Worm (Caenorhabditis elegans) whole organism, L4 larva: ENCODE data around the gene lgc-4.

Source experiments
- F10B5.3 ChIP-seq: sonication (generic microtip); optimal IDR thresholded peaks from 2 replicates; lab custom pipeline; 2016; ENCODE audit warnings: mild to moderate bottlenecking, missing genetic modification characterization, missing compliant biosample characterization
- F26F4.8 ChIP-seq: fragments of 200-800 bp; sonication (Bioruptor generic); conservative IDR thresholded peaks from 2 replicates; pipeline ENCODE4 v1.3.6; 2022; ENCODE audit warnings: missing genetic modification characterization, missing compliant biosample characterization
- F37D6.2 ChIP-seq: sonication (generic microtip); optimal IDR thresholded peaks from 2 replicates; lab custom pipeline; 2016; ENCODE audit warnings: mild to moderate bottlenecking, missing genetic modification characterization, missing compliant biosample characterization
- Y48G9A.11 ChIP-seq: fragments of 200-800 bp; sonication (Bioruptor generic); IDR thresholded peaks from 2 replicates; pipeline ENCODE4 v1.3.6; 2022; ENCODE audit warnings: missing genetic modification reagents, missing genetic modification characterization, missing compliant biosample characterization
- ZK337.2 ChIP-seq: fragments of 200-800 bp; sonication (Bioruptor generic); IDR thresholded peaks from 2 replicates; pipeline ENCODE4 v1.3.6; 2022; ENCODE audit warnings: missing genetic modification reagents, missing genetic modification characterization, missing compliant biosample characterization
- aha-1 ChIP-seq: fragments of 150-350 bp; peaks from one replicate; lab custom pipeline; 2014; ENCODE audit warnings: missing biosample characterization, missing genetic modification characterization
- arid-1 ChIP-seq: fragments of 200-800 bp; sonication (Bioruptor generic); conservative IDR thresholded peaks from 2 replicates; pipeline ENCODE4 v1.3.6; 2022; ENCODE audit warnings: missing genetic modification reagents, missing genetic modification characterization, missing compliant biosample characterization
- attf-4 ChIP-seq: sonication (generic microtip); optimal IDR thresholded peaks from 3 replicates; lab custom pipeline; 2017; ENCODE audit warnings: missing biosample characterization, missing genetic modification characterization
- ceh-32 ChIP-seq: sonication (generic microtip); optimal IDR thresholded peaks from 2 replicates; lab custom pipeline; 2016; ENCODE audit warnings: mild to moderate bottlenecking, missing genetic modification characterization, missing compliant biosample characterization; ENCODE audit not compliant: poor library complexity
- ceh-62 ChIP-seq: sonication (generic microtip); optimal IDR thresholded peaks from 2 replicates; lab custom pipeline; 2017; ENCODE audit warnings: missing biosample characterization, missing genetic modification characterization
- daf-12 ChIP-seq: fragments of 150-350 bp; optimal IDR thresholded peaks from 2 replicates; lab custom pipeline; 2014; ENCODE audit warnings: missing biosample characterization, missing genetic modification reagents, missing genetic modification characterization
- daf-19 ChIP-seq: fragments of 200-800 bp; sonication (Bioruptor generic); conservative IDR thresholded peaks from 2 replicates; pipeline ENCODE4 v1.3.6; 2022; ENCODE audit warnings: missing genetic modification characterization, missing compliant biosample characterization
- daf-8 ChIP-seq: fragments of 200-800 bp; sonication (Bioruptor generic); IDR thresholded peaks from 2 replicates; pipeline ENCODE4 v1.3.6; 2022; ENCODE audit warnings: missing genetic modification characterization, missing compliant biosample characterization
- dmd-6 ChIP-seq: fragments of 200-800 bp; sonication (Bioruptor generic); IDR thresholded peaks from 2 replicates; pipeline ENCODE4 v1.3.6; 2022; ENCODE audit warnings: missing genetic modification reagents, missing genetic modification characterization, missing compliant biosample characterization
- dmd-9 ChIP-seq: fragments of 200-800 bp; sonication (Bioruptor generic); IDR thresholded peaks from 2 replicates; pipeline ENCODE4 v1.3.6; 2022; ENCODE audit warnings: missing genetic modification reagents, missing genetic modification characterization, missing compliant biosample characterization
- dpl-1 ChIP-seq: fragments of 150-350 bp; optimal IDR thresholded peaks from 2 replicates; lab custom pipeline; 2014; ENCODE audit warnings: missing biosample characterization, missing genetic modification reagents, missing genetic modification characterization
- dve-1 ChIP-seq: sonication (generic microtip); optimal IDR thresholded peaks from 2 replicates; lab custom pipeline; 2017; ENCODE audit warnings: antibody characterized with exemption, mild to moderate bottlenecking, missing genetic modification characterization, missing compliant biosample characterization; ENCODE audit not compliant: insufficient read depth
- egl-27 ChIP-seq: sonication (generic microtip); optimal IDR thresholded peaks from 3 replicates; lab custom pipeline; 2017; ENCODE audit warnings: missing biosample characterization, missing genetic modification reagents, missing genetic modification characterization
- fkh-10 ChIP-seq: fragments of 150-350 bp; optimal IDR thresholded peaks from 2 replicates; lab custom pipeline; 2014; ENCODE audit warnings: missing biosample characterization, missing genetic modification reagents, missing genetic modification characterization
- fos-1 ChIP-seq: fragments of 150-350 bp; optimal IDR thresholded peaks from 2 replicates; lab custom pipeline; 2014; ENCODE audit warnings: missing biosample characterization, missing genetic modification characterization
- gei-8 ChIP-seq: fragments of 200-800 bp; sonication (Bioruptor generic); optimal IDR thresholded peaks from 2 replicates; lab custom pipeline; 2018; ENCODE audit warnings: mild to moderate bottlenecking, missing genetic modification characterization, missing compliant biosample characterization
- hmg-1.1 ChIP-seq: fragments of 200-800 bp; sonication (Bioruptor generic); IDR thresholded peaks from 2 replicates; pipeline ENCODE4 v1.3.6; 2022; ENCODE audit warnings: missing genetic modification reagents, missing genetic modification characterization, missing compliant biosample characterization
- lin-1 ChIP-seq: fragments of 200-800 bp; sonication (Bioruptor generic); IDR thresholded peaks from 2 replicates; pipeline ENCODE4 v1.3.6; 2022; ENCODE audit warnings: missing genetic modification reagents, missing genetic modification characterization, missing compliant biosample characterization
- lin-15B ChIP-seq: fragments of 150-350 bp; sonication (generic microtip); optimal IDR thresholded peaks from 3 replicates; lab custom pipeline; 2014; ENCODE audit warnings: missing biosample characterization, missing genetic modification characterization
- lin-29 ChIP-seq: fragments of 200-800 bp; sonication (Bioruptor generic); IDR thresholded peaks from 2 replicates; pipeline ENCODE4 v1.3.6; 2022; ENCODE audit warnings: missing genetic modification reagents, missing genetic modification characterization, missing compliant biosample characterization
- lin-38 ChIP-seq: fragments of 200-800 bp; sonication (Bioruptor generic); IDR thresholded peaks from 2 replicates; pipeline ENCODE4 v1.3.6; 2022; ENCODE audit warnings: missing genetic modification reagents, missing genetic modification characterization, missing compliant biosample characterization
- lsy-2 ChIP-seq, 2 experiments: fragments of 150-350 bp in 1 of 2; sonication (generic microtip) in 1 of 2; optimal IDR thresholded peaks; 2 replicates each; lab custom pipeline; 2014 to 2017; ENCODE audit warnings: missing biosample characterization in 2 of 2, missing genetic modification characterization in 2 of 2
- madf-9 ChIP-seq: fragments of 200-800 bp; sonication (Bioruptor generic); conservative IDR thresholded peaks from 2 replicates; pipeline ENCODE4 v1.3.6; 2022; ENCODE audit warnings: missing genetic modification reagents, missing genetic modification characterization, missing compliant biosample characterization
- mdt-29 ChIP-seq: fragments of 200-800 bp; sonication (Bioruptor generic); IDR thresholded peaks from 2 replicates; pipeline ENCODE4 v1.3.6; 2022; ENCODE audit warnings: missing genetic modification reagents, missing genetic modification characterization, missing compliant biosample characterization
- mxl-2 ChIP-seq: fragments of 200-800 bp; sonication (Bioruptor generic); conservative IDR thresholded peaks from 2 replicates; pipeline ENCODE4 v1.3.6; 2022; ENCODE audit warnings: missing genetic modification reagents, missing genetic modification characterization, missing compliant biosample characterization
- mxl-3 ChIP-seq: fragments of 200-800 bp; sonication (Bioruptor generic); optimal IDR thresholded peaks from 2 replicates; lab custom pipeline; 2018; ENCODE audit warnings: mild to moderate bottlenecking, missing genetic modification characterization, missing compliant biosample characterization
- nhr-111 ChIP-seq: fragments of 200-800 bp; sonication (Bioruptor generic); optimal IDR thresholded peaks from 2 replicates; lab custom pipeline; 2018; ENCODE audit warnings: mild to moderate bottlenecking, missing genetic modification characterization, missing compliant biosample characterization
- nhr-237 ChIP-seq: sonication (generic microtip); optimal IDR thresholded peaks from 2 replicates; lab custom pipeline; 2017; ENCODE audit warnings: missing biosample characterization, missing genetic modification characterization
- nhr-28 ChIP-seq: fragments of 150-350 bp; optimal IDR thresholded peaks from 2 replicates; lab custom pipeline; 2014; ENCODE audit warnings: missing biosample characterization, missing genetic modification characterization
- nhr-6 ChIP-seq: fragments of 150-350 bp; optimal IDR thresholded peaks from 2 replicates; lab custom pipeline; 2014; ENCODE audit warnings: missing biosample characterization, missing genetic modification characterization
- nhr-77 ChIP-seq: fragments of 150-350 bp; optimal IDR thresholded peaks from 2 replicates; lab custom pipeline; 2014; ENCODE audit warnings: missing biosample characterization, missing genetic modification characterization
- pha-4 ChIP-seq, 2 experiments: fragments of 150-350 bp in 1 of 2; fragments of 200-800 bp in 1 of 2; sonication (Bioruptor generic) in 1 of 2; IDR thresholded peaks in 1 of 2; optimal IDR thresholded peaks in 1 of 2; 2 replicates each; pipeline versions ENCODE4 v1.3.6 to Lab custom; 2014 to 2022; ENCODE audit warnings: missing genetic modification characterization in 2 of 2, missing genetic modification reagents in 2 of 2, missing biosample characterization in 1 of 2, missing compliant biosample characterization in 1 of 2
- php-3 ChIP-seq: fragments of 200-800 bp; sonication (Bioruptor generic); IDR thresholded peaks from 2 replicates; pipeline ENCODE4 v1.3.6; 2022; ENCODE audit warnings: missing genetic modification reagents, missing genetic modification characterization, missing compliant biosample characterization
- saeg-2 ChIP-seq: fragments of 200-800 bp; sonication (Bioruptor generic); IDR thresholded peaks from 2 replicates; pipeline ENCODE4 v1.3.6; 2022; ENCODE audit warnings: missing genetic modification reagents, missing genetic modification characterization, missing compliant biosample characterization
- sdz-12 ChIP-seq: fragments of 200-800 bp; sonication (Bioruptor generic); optimal IDR thresholded peaks from 2 replicates; lab custom pipeline; 2018; ENCODE audit warnings: mild to moderate bottlenecking, missing genetic modification characterization, missing compliant biosample characterization
- skn-1 ChIP-seq: fragments of 150-350 bp; optimal IDR thresholded peaks from 2 replicates; lab custom pipeline; 2014; ENCODE audit warnings: missing biosample characterization, missing genetic modification characterization
- spr-3 ChIP-seq: fragments of 200-800 bp; sonication (Bioruptor generic); optimal IDR thresholded peaks from 2 replicates; lab custom pipeline; 2018; ENCODE audit warnings: mild to moderate bottlenecking, missing genetic modification characterization, missing compliant biosample characterization
- tra-1 ChIP-seq: fragments of 200-800 bp; sonication (Bioruptor generic); IDR thresholded peaks from 2 replicates; pipeline ENCODE4 v1.3.6; 2022; ENCODE audit warnings: missing genetic modification reagents, missing genetic modification characterization, missing compliant biosample characterization
- unc-130 ChIP-seq: sonication (generic microtip); optimal IDR thresholded peaks from 2 replicates; lab custom pipeline; 2016; ENCODE audit warnings: missing genetic modification reagents, missing genetic modification characterization, missing compliant biosample characterization
- unc-39 ChIP-seq: sonication (generic microtip); optimal IDR thresholded peaks from 2 replicates; lab custom pipeline; 2017; ENCODE audit warnings: missing biosample characterization, missing genetic modification characterization
- unc-62 ChIP-seq, 3 experiments: fragments of 150-350 bp in 1 of 3; sonication (generic microtip); optimal IDR thresholded peaks in 2 of 3; peaks in 1 of 3; 1 replicate in 1 of 3; 2 replicates in 2 of 3; lab custom pipeline; 2014 to 2017; ENCODE audit warnings: missing biosample characterization in 3 of 3, missing genetic modification characterization in 3 of 3, missing genetic modification reagents in 3 of 3, missing genotype in 1 of 3
- ztf-11 ChIP-seq: fragments of 150-350 bp; optimal IDR thresholded peaks from 2 replicates; lab custom pipeline; 2014; ENCODE audit warnings: missing biosample characterization, missing genetic modification characterization
- ztf-7 ChIP-seq: fragments of 150-350 bp; optimal IDR thresholded peaks from 2 replicates; lab custom pipeline; 2014; ENCODE audit warnings: missing biosample characterization, missing genetic modification characterization

The lgc-4 gene

DNA sequence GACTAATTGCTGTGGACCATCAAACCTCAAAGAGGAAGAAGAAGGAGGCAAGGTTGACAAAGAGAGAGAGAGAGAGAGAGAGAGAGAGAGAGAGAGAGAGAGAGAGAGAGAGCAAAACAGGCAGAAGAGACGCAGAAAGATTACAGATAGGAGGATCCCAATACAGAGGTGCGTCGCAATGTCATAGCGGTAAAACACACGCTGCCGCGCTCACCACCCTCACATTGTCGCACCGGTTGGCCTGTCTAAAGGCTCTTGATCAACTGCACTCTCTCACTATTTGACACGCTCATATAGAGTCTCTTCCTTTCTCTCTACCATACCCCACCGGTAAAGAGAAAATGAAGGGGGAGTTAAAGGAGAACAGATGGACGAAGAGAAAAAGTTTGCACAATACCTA is 16.8 kb downstream of the lgc-4 start (continued):
- TF ChIP-seq ztf-7 (tag; lab: Kevin White, UChicago): peak; percentile 16
- TF ChIP-seq arid-1 (GFP tag; lab: Robert Waterston, UW): 0 out of 2 replicates have a peak, but pooled peaks have one; percentile 41
- TF ChIP-seq madf-9 (GFP tag; lab: Robert Waterston, UW): 0 out of 2 replicates have a peak, but pooled peaks have one; percentile 38
- TF ChIP-seq unc-130 (GFP tag; lab: Kevin White, UChicago): no peak

DNA sequence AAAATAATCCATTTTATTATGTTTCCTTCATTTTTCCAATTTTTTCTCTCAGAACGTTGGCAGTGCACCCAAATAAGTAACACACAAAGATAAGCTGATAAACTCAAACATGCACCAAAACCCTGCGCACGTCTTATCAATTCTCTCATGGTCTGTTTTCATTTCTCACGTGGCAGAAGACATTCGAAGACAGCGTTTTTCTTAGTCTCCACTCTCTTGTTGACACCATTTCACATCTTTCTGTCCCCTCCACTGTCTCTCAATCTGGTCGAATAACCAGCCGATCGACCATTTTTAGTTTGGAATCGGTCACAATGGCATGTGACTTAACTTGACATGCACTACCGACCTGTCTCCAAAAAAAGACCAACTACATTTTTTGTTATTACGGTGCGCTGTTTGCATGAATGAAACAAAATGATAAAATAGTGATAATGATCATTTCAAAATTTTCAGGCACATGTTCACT is 28.1 kb downstream of the lgc-4 start, which contains the start of gene C35B8.3:
TSS of gene C35B8.3 (plus strand) at position 51 of the 469 bp plus-strand sequence.
- TF ChIP-seq mxl-3 (GFP tag; lab: Kevin White, UChicago): peak; percentile 67
- no peak for TF ChIP-seq F26F4.8 (GFP tag; lab: Robert Waterston, UW)
- TF ChIP-seq sdz-12 (GFP tag; lab: Kevin White, UChicago): no peak
- no peak for TF ChIP-seq fkh-10 (GFP tag; lab: Kevin White, UChicago)
- TF ChIP-seq F10B5.3 (tag; lab: Kevin White, UChicago): no peak
- no peak for TF ChIP-seq daf-12
- no peak for TF ChIP-seq pha-4 (GFP tag; IDR thresholded peaks at IDR 0.05; lab: Robert Waterston, UW)
- TF ChIP-seq pha-4 (tag; optimal IDR thresholded peaks at IDR 0.05; lab: Kevin White, UChicago): no peak
- no peak for TF ChIP-seq unc-39
- no peak for TF ChIP-seq ZK337.2 (GFP tag; lab: Robert Waterston, UW)
- no peak for TF ChIP-seq F37D6.2
- TF ChIP-seq unc-130 (GFP tag; lab: Kevin White, UChicago): no peak
- peak; percentile 88 for TF ChIP-seq nhr-28 (tag; lab: Kevin White, UChicago)
- no peak for TF ChIP-seq saeg-2
- no peak for TF ChIP-seq ztf-7 (tag; lab: Kevin White, UChicago)
- peak; percentile 82 for TF ChIP-seq dmd-6
- TF ChIP-seq tra-1 (GFP tag; lab: Robert Waterston, UW): 0 out of 2 replicates have a peak, but pooled peaks have one; percentile 39
- no peak for TF ChIP-seq skn-1 (tag; lab: Kevin White, UChicago)
- no peak for TF ChIP-seq mxl-2 (GFP tag; lab: Robert Waterston, UW)
- TF ChIP-seq dpl-1: no peak
- no peak for TF ChIP-seq attf-4 (tag; lab: Kevin White, UChicago)
- no peak for TF ChIP-seq egl-27 (tag; lab: Kevin White, UChicago)
- TF ChIP-seq nhr-111 (GFP tag; lab: Kevin White, UChicago): no peak
- no peak for TF ChIP-seq ceh-32 (tag; lab: Kevin White, UChicago)
- TF ChIP-seq gei-8 (GFP tag; lab: Kevin White, UChicago): peak; percentile 22
- peak; percentile 97 for TF ChIP-seq aha-1 (tag; lab: Kevin White, UChicago)
- TF ChIP-seq lin-15B (tag; lab: Kevin White, UChicago): no peak
- no peak for TF ChIP-seq nhr-6 (tag; lab: Kevin White, UChicago)
- TF ChIP-seq lsy-2 (tag; optimal IDR thresholded peaks at IDR 0.05; lab: Kevin White, UChicago): no peak
- peak in 1 of 2 experiments; percentile 84 for TF ChIP-seq unc-62 (GFP tag; optimal IDR thresholded peaks at IDR 0.05 in 1 of 2; lab: Kevin White, UChicago)
- TF ChIP-seq unc-62 (tag; optimal IDR thresholded peaks at IDR 0.05; lab: Kevin White, UChicago): no peak
- no peak for TF ChIP-seq lin-38
- TF ChIP-seq daf-8 (GFP tag; lab: Robert Waterston, UW): no peak
- TF ChIP-seq daf-19 (GFP tag; lab: Robert Waterston, UW): no peak
- TF ChIP-seq ztf-11 (tag; lab: Kevin White, UChicago): no peak
- TF ChIP-seq dmd-9 (GFP tag; lab: Robert Waterston, UW): no peak
- no peak for TF ChIP-seq php-3 (GFP tag; lab: Robert Waterston, UW)
- TF ChIP-seq nhr-77 (tag; lab: Kevin White, UChicago): peak; percentile 76
- no peak for TF ChIP-seq hmg-1.1
- TF ChIP-seq lin-1 (GFP tag; lab: Robert Waterston, UW): no peak
- TF ChIP-seq fos-1 (tag; lab: Kevin White, UChicago): no peak
- TF ChIP-seq mdt-29 (GFP tag; lab: Robert Waterston, UW): no peak
- no peak for TF ChIP-seq Y48G9A.11 (GFP tag; lab: Robert Waterston, UW)
- TF ChIP-seq spr-3 (GFP tag; lab: Kevin White, UChicago): no peak
- TF ChIP-seq arid-1 (GFP tag; lab: Robert Waterston, UW): no peak
- no peak for TF ChIP-seq ceh-62 (tag; lab: Kevin White, UChicago)
- TF ChIP-seq nhr-237 (tag; lab: Kevin White, UChicago): no peak
- no peak for TF ChIP-seq lin-29 (GFP tag; lab: Robert Waterston, UW)
- peak; percentile 76 for TF ChIP-seq dve-1 (tag; lab: Kevin White, UChicago)
